Worm (Caenorhabditis elegans) whole organism, L4 larva: ENCODE data around the gene cest-13.
A peak's percentile ranks its signal among the peaks of the same experiment; 100 is the strongest.

Experiments used
- F37D6.2 ChIP-seq: sonication (generic microtip); optimal IDR thresholded peaks from 2 replicates; lab custom pipeline; 2016; ENCODE audit warnings: mild to moderate bottlenecking, missing genetic modification characterization, missing compliant biosample characterization
- F49E8.2 ChIP-seq: sonication (generic microtip); optimal IDR thresholded peaks from 2 replicates; lab custom pipeline; 2016; ENCODE audit warnings: missing compliant biosample characterization, mild to moderate bottlenecking, missing genetic modification characterization, borderline replicate concordance
- T20F7.1 ChIP-seq: fragments of 200-800 bp; sonication (Bioruptor generic); optimal IDR thresholded peaks from 2 replicates; lab custom pipeline; 2018; ENCODE audit warnings: mild to moderate bottlenecking, missing genetic modification characterization, missing compliant biosample characterization
- Y48G9A.11 ChIP-seq: fragments of 200-800 bp; sonication (Bioruptor generic); IDR thresholded peaks from 2 replicates; pipeline ENCODE4 v1.3.6; 2022; ENCODE audit warnings: missing genetic modification reagents, missing genetic modification characterization, missing compliant biosample characterization
- ZK337.2 ChIP-seq: fragments of 200-800 bp; sonication (Bioruptor generic); IDR thresholded peaks from 2 replicates; pipeline ENCODE4 v1.3.6; 2022; ENCODE audit warnings: missing genetic modification reagents, missing genetic modification characterization, missing compliant biosample characterization
- ama-1 ChIP-seq: fragments of 150-350 bp; optimal IDR thresholded peaks from 2 replicates; lab custom pipeline; 2014; ENCODE audit warnings: inconsistent platforms, mixed read lengths
- ceh-28 ChIP-seq: fragments of 150-350 bp; optimal IDR thresholded peaks from 2 replicates; lab custom pipeline; 2014; ENCODE audit warnings: missing biosample characterization, missing genetic modification reagents, missing genetic modification characterization
- ceh-44 ChIP-seq: fragments of 200-800 bp; sonication (Bioruptor generic); IDR thresholded peaks from 2 replicates; pipeline ENCODE4 v1.3.6; 2022; ENCODE audit warnings: missing genetic modification reagents, missing genetic modification characterization, missing compliant biosample characterization
- ceh-62 ChIP-seq: sonication (generic microtip); optimal IDR thresholded peaks from 2 replicates; lab custom pipeline; 2017; ENCODE audit warnings: missing biosample characterization, missing genetic modification characterization
- ces-1 ChIP-seq: fragments of 150-350 bp; sonication (generic microtip); optimal IDR thresholded peaks from 4 replicates; lab custom pipeline; 2014; ENCODE audit warnings: missing biosample characterization, missing genetic modification reagents, missing genetic modification characterization
- ctbp-1 ChIP-seq: fragments of 200-800 bp; sonication (Bioruptor generic); IDR thresholded peaks from 2 replicates; pipeline ENCODE4 v1.3.6; 2022; ENCODE audit warnings: missing genetic modification reagents, missing genetic modification characterization, missing compliant biosample characterization
- daf-12 ChIP-seq: fragments of 150-350 bp; optimal IDR thresholded peaks from 2 replicates; lab custom pipeline; 2014; ENCODE audit warnings: missing biosample characterization, missing genetic modification reagents, missing genetic modification characterization
- daf-16 ChIP-seq, 3 experiments: sonication (generic microtip); optimal IDR thresholded peaks; 2 replicates each; lab custom pipeline; 2016 to 2017; ENCODE audit warnings: missing genetic modification characterization in 3 of 3, missing genetic modification reagents in 3 of 3, mild to moderate bottlenecking in 2 of 3, missing compliant biosample characterization in 2 of 3, missing biosample characterization in 1 of 3, moderate library complexity in 1 of 3
- daf-19 ChIP-seq: fragments of 200-800 bp; sonication (Bioruptor generic); conservative IDR thresholded peaks from 2 replicates; pipeline ENCODE4 v1.3.6; 2022; ENCODE audit warnings: missing genetic modification characterization, missing compliant biosample characterization
- dmd-6 ChIP-seq: fragments of 200-800 bp; sonication (Bioruptor generic); IDR thresholded peaks from 2 replicates; pipeline ENCODE4 v1.3.6; 2022; ENCODE audit warnings: missing genetic modification reagents, missing genetic modification characterization, missing compliant biosample characterization
- dmd-9 ChIP-seq: fragments of 200-800 bp; sonication (Bioruptor generic); IDR thresholded peaks from 2 replicates; pipeline ENCODE4 v1.3.6; 2022; ENCODE audit warnings: missing genetic modification reagents, missing genetic modification characterization, missing compliant biosample characterization
- fkh-10 ChIP-seq: fragments of 150-350 bp; optimal IDR thresholded peaks from 2 replicates; lab custom pipeline; 2014; ENCODE audit warnings: missing biosample characterization, missing genetic modification reagents, missing genetic modification characterization
- fos-1 ChIP-seq: fragments of 150-350 bp; optimal IDR thresholded peaks from 2 replicates; lab custom pipeline; 2014; ENCODE audit warnings: missing biosample characterization, missing genetic modification characterization
- gei-8 ChIP-seq: fragments of 200-800 bp; sonication (Bioruptor generic); optimal IDR thresholded peaks from 2 replicates; lab custom pipeline; 2018; ENCODE audit warnings: mild to moderate bottlenecking, missing genetic modification characterization, missing compliant biosample characterization
- hlh-11 ChIP-seq: fragments of 200-800 bp; sonication (Bioruptor generic); optimal IDR thresholded peaks from 2 replicates; lab custom pipeline; 2018; ENCODE audit warnings: mild to moderate bottlenecking, missing genetic modification characterization, missing compliant biosample characterization
- hlh-30 ChIP-seq: sonication (generic microtip); optimal IDR thresholded peaks from 2 replicates; lab custom pipeline; 2017; ENCODE audit warnings: antibody characterized with exemption, mild to moderate bottlenecking, missing genetic modification characterization, missing compliant biosample characterization; ENCODE audit not compliant: insufficient read depth
- jun-1 ChIP-seq: fragments of 150-350 bp; optimal IDR thresholded peaks from 2 replicates; lab custom pipeline; 2014; ENCODE audit warnings: missing biosample characterization, missing genetic modification reagents, missing genetic modification characterization
- lim-7 ChIP-seq: fragments of 200-800 bp; sonication (Bioruptor generic); IDR thresholded peaks from 2 replicates; pipeline ENCODE4 v1.3.6; 2022; ENCODE audit warnings: missing genetic modification characterization, missing compliant biosample characterization
- lin-1 ChIP-seq: fragments of 200-800 bp; sonication (Bioruptor generic); IDR thresholded peaks from 2 replicates; pipeline ENCODE4 v1.3.6; 2022; ENCODE audit warnings: missing genetic modification reagents, missing genetic modification characterization, missing compliant biosample characterization
- lin-39 ChIP-seq: fragments of 150-350 bp; optimal IDR thresholded peaks from 2 replicates; lab custom pipeline; 2014; ENCODE audit warnings: missing biosample characterization, missing genetic modification reagents, missing genetic modification characterization
- lsy-2 ChIP-seq, 2 experiments: fragments of 150-350 bp in 1 of 2; sonication (generic microtip) in 1 of 2; optimal IDR thresholded peaks; 2 replicates each; lab custom pipeline; 2014 to 2017; ENCODE audit warnings: missing biosample characterization in 2 of 2, missing genetic modification characterization in 2 of 2
- madf-5 ChIP-seq, 2 experiments: fragments of 200-800 bp; sonication (Bioruptor generic); IDR thresholded peaks; 2 replicates each; pipeline ENCODE4 v1.3.6; 2022; ENCODE audit warnings: missing compliant biosample characterization in 2 of 2, missing genetic modification characterization in 2 of 2
- mdl-1 ChIP-seq, 2 experiments: fragments of 150-350 bp in 1 of 2; sonication (generic microtip) in 1 of 2; optimal IDR thresholded peaks; 2 replicates each; lab custom pipeline; 2014 to 2017; ENCODE audit warnings: missing biosample characterization in 2 of 2, missing genetic modification characterization in 2 of 2
- nhr-11 ChIP-seq: fragments of 150-350 bp; optimal IDR thresholded peaks from 2 replicates; lab custom pipeline; 2014; ENCODE audit warnings: missing biosample characterization, missing genetic modification characterization
- nhr-237 ChIP-seq: sonication (generic microtip); optimal IDR thresholded peaks from 2 replicates; lab custom pipeline; 2017; ENCODE audit warnings: missing biosample characterization, missing genetic modification characterization
- nhr-28 ChIP-seq: fragments of 150-350 bp; optimal IDR thresholded peaks from 2 replicates; lab custom pipeline; 2014; ENCODE audit warnings: missing biosample characterization, missing genetic modification characterization
- nhr-41 ChIP-seq: fragments of 200-800 bp; sonication (Bioruptor generic); IDR thresholded peaks from 2 replicates; pipeline ENCODE4 v1.3.6; 2022; ENCODE audit warnings: missing genetic modification reagents, missing genetic modification characterization, missing compliant biosample characterization
- nhr-42 ChIP-seq: fragments of 200-800 bp; sonication (Bioruptor generic); IDR thresholded peaks from 2 replicates; pipeline ENCODE4 v1.3.6; 2022; ENCODE audit warnings: missing genetic modification characterization, missing compliant biosample characterization
- nhr-6 ChIP-seq: fragments of 150-350 bp; optimal IDR thresholded peaks from 2 replicates; lab custom pipeline; 2014; ENCODE audit warnings: missing biosample characterization, missing genetic modification characterization
- nhr-77 ChIP-seq: fragments of 150-350 bp; optimal IDR thresholded peaks from 2 replicates; lab custom pipeline; 2014; ENCODE audit warnings: missing biosample characterization, missing genetic modification characterization
- pha-4 ChIP-seq, 2 experiments: fragments of 150-350 bp in 1 of 2; fragments of 200-800 bp in 1 of 2; sonication (Bioruptor generic) in 1 of 2; IDR thresholded peaks in 1 of 2; optimal IDR thresholded peaks in 1 of 2; 2 replicates each; pipeline versions ENCODE4 v1.3.6 to Lab custom; 2014 to 2022; ENCODE audit warnings: missing genetic modification characterization in 2 of 2, missing genetic modification reagents in 2 of 2, missing biosample characterization in 1 of 2, missing compliant biosample characterization in 1 of 2
- php-3 ChIP-seq: fragments of 200-800 bp; sonication (Bioruptor generic); IDR thresholded peaks from 2 replicates; pipeline ENCODE4 v1.3.6; 2022; ENCODE audit warnings: missing genetic modification reagents, missing genetic modification characterization, missing compliant biosample characterization
- pqm-1 ChIP-seq: sonication (generic microtip); optimal IDR thresholded peaks from 2 replicates; lab custom pipeline; 2017; ENCODE audit warnings: missing biosample characterization, missing genetic modification characterization
- rbr-2 ChIP-seq: sonication (generic microtip); optimal IDR thresholded peaks from 2 replicates; lab custom pipeline; 2016; ENCODE audit warnings: missing genotype, missing genetic modification characterization, missing compliant biosample characterization
- snpc-1.2 ChIP-seq: fragments of 200-800 bp; sonication (Bioruptor generic); IDR thresholded peaks from 2 replicates; pipeline ENCODE4 v1.3.6; 2022; ENCODE audit warnings: missing genetic modification reagents, missing genetic modification characterization, missing compliant biosample characterization
- spr-1 ChIP-seq: sonication (generic microtip); optimal IDR thresholded peaks from 2 replicates; lab custom pipeline; 2016; ENCODE audit warnings: mild to moderate bottlenecking, missing genetic modification characterization, missing compliant biosample characterization
- tra-1 ChIP-seq: fragments of 200-800 bp; sonication (Bioruptor generic); IDR thresholded peaks from 2 replicates; pipeline ENCODE4 v1.3.6; 2022; ENCODE audit warnings: missing genetic modification reagents, missing genetic modification characterization, missing compliant biosample characterization
- unc-39 ChIP-seq: sonication (generic microtip); optimal IDR thresholded peaks from 2 replicates; lab custom pipeline; 2017; ENCODE audit warnings: missing biosample characterization, missing genetic modification characterization
- ztf-7 ChIP-seq: fragments of 150-350 bp; optimal IDR thresholded peaks from 2 replicates; lab custom pipeline; 2014; ENCODE audit warnings: missing biosample characterization, missing genetic modification characterization

cest-13 gene

ce11 chrX:13739125-13739820 is 20.8 kb upstream of the cest-13 start (continued):
- TF ChIP-seq lim-7 (GFP tag; lab: Robert Waterston, UW) (no peak), daf-12 (tag; lab: Kevin White, UChicago) (no peak), nhr-28 (tag; lab: Kevin White, UChicago) (no peak), spr-1 (tag; lab: Kevin White, UChicago) (no peak), ceh-62 (no peak), jun-1 (tag; lab: Kevin White, UChicago) (no peak), dmd-6 (GFP tag; lab: Robert Waterston, UW) (peak; percentile 41), php-3 (no peak), ceh-44 (GFP tag; lab: Robert Waterston, UW) (no peak), ctbp-1 (GFP tag; lab: Robert Waterston, UW) (peak; percentile 90), lin-1 (GFP tag; lab: Robert Waterston, UW) (0 out of 2 replicates have a peak, but pooled peaks have one; percentile 13), ztf-7 (no peak), nhr-237 (tag; lab: Kevin White, UChicago) (no peak), T20F7.1 (GFP tag; lab: Kevin White, UChicago) (no peak), rbr-2 (tag; lab: Kevin White, UChicago) (peak; percentile 43), ZK337.2 (GFP tag; lab: Robert Waterston, UW) (no peak), ces-1 (peak; percentile 89), madf-5 (GFP tag; IDR thresholded peaks at IDR 0.05; lab: Robert Waterston, UW) (no peak), unc-39 (tag; lab: Kevin White, UChicago) (no peak), nhr-11 (no peak), fos-1 (no peak), F49E8.2 (tag; lab: Kevin White, UChicago) (no peak), pha-4 (GFP tag; IDR thresholded peaks at IDR 0.05; lab: Robert Waterston, UW) (no peak), pha-4 (tag; optimal IDR thresholded peaks at IDR 0.05; lab: Kevin White, UChicago) (no peak), hlh-11 (tag; lab: Kevin White, UChicago) (peak; percentile 66), lsy-2 (tag; optimal IDR thresholded peaks at IDR 0.05; lab: Kevin White, UChicago) (peak in 1 of 2 experiments; percentile 13), mdl-1 (tag; optimal IDR thresholded peaks at IDR 0.05; lab: Kevin White, UChicago) (peak; percentile 42 to 69), nhr-77 (tag; lab: Kevin White, UChicago) (no peak), ceh-28 (tag; lab: Kevin White, UChicago) (no peak)

- TF ChIP-seq dmd-9 (GFP tag; lab: Robert Waterston, UW) (no peak), daf-19 (GFP tag; lab: Robert Waterston, UW) (no peak), nhr-6 (tag; lab: Kevin White, UChicago) (no peak), pqm-1 (tag; lab: Kevin White, UChicago) (no peak), lin-39 (tag; lab: Kevin White, UChicago) (no peak), hlh-30 (tag; lab: Kevin White, UChicago) (no peak), daf-16 (GFP tag; optimal IDR thresholded peaks at IDR 0.05; lab: Kevin White, UChicago) (no peak), daf-16 (tag; optimal IDR thresholded peaks at IDR 0.05; lab: Kevin White, UChicago) (no peak), fkh-10 (GFP tag; lab: Kevin White, UChicago) (no peak), rbr-2 (tag; lab: Kevin White, UChicago) (no peak), ama-1 (lab: Kevin White, UChicago) (no peak), T20F7.1 (GFP tag; lab: Kevin White, UChicago) (no peak), snpc-1.2 (GFP tag; lab: Robert Waterston, UW) (no peak), ztf-7 (no peak), nhr-41 (no peak), Y48G9A.11 (no peak), tra-1 (GFP tag; lab: Robert Waterston, UW) (no peak), dmd-6 (GFP tag; lab: Robert Waterston, UW) (no peak), gei-8 (GFP tag; lab: Kevin White, UChicago) (no peak), F37D6.2 (tag; lab: Kevin White, UChicago) (no peak), nhr-42 (no peak)
- TF ChIP-seq, all 104 proteins: peak for 0
Measured at ce11 chrX:13743371-13743770, 16.7 kb upstream of the cest-13 start.
